Worm (Caenorhabditis elegans) whole organism, L3 larva: ENCODE data around the gene C13A10.1.

ENCODE experiments used
- aly-2 ChIP-seq: fragments of 150-350 bp; optimal IDR thresholded peaks from 2 replicates; lab custom pipeline; 2014; ENCODE audit warnings: missing biosample characterization, missing genetic modification characterization
- lin-39 ChIP-seq: fragments of 150-350 bp; optimal IDR thresholded peaks from 2 replicates; lab custom pipeline; 2018; ENCODE audit warnings: missing biosample characterization, missing genetic modification reagents, missing genetic modification characterization

DNA sequence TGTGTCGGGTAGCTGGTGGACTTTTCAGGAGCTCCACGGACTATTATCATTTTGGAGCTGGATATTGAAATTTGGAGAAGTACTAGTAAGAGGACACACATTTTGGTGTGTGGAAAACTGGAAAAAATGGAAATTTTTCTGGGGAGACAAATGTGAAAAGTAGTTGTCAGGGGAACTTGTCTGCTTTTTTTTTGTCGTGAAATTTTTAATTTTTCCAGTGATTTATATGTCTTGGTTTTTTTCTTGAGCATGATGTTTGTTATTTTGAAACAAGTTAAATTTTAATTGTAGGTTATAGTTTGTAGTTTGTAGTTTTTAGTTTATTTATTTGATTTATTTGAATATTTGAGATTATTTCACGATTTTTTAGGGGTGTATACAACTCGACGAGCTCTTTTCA is 29.8 kb upstream of the C13A10.1 start, which contains the start of gene F54D12.7:
- TF ChIP-seq lin-39 (tag; lab: Kevin White, UChicago) = no peak
- TF ChIP-seq aly-2 (tag; lab: Kevin White, UChicago) = no peak
